Fruit fly (Drosophila melanogaster) Kc167 (cell line): ENCODE data around the gene Rpp14a.

Experiments used
- Myc ChIP-seq: fragments of >200 bp; optimal IDR thresholded peaks from 2 replicates; lab custom pipeline; 2017; ENCODE audit warnings: missing external identifiers
- h ChIP-seq: fragments of >200 bp; optimal IDR thresholded peaks from 3 replicates; lab custom pipeline; 2018; ENCODE audit warnings: missing external identifiers
- psq ChIP-seq: fragments of >200 bp; optimal IDR thresholded peaks from 2 replicates; lab custom pipeline; 2017; ENCODE audit warnings: missing external identifiers

- TF ChIP-seq psq (lab: Kevin White, UChicago) = no peak
- no peak for TF ChIP-seq h
- TF ChIP-seq Myc = no peak
Observed at dm6 chr3R:30095855-30096254, 39.2 kb downstream of the Rpp14a start.
